Fruit fly (Drosophila melanogaster): ENCODE results near the gene CG17219.

Gene CG17219

DNA sequence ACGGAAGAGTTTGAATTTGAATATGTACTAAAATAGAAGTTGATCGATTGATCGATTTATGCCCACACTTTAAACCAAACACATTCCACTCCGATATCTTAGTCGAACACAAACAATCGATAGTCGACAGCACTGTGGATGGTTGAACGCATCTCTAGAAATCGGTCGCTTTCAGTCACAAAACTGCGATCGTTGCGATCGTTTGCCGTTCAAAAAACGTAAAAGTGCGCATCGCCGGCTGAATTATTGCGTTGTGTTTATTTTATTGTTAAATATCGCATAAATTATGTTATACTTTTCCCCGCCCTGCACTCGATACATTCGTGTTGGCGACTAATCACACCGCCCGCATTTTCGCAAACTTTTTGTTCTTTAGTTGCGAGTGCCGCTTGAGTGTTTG, 29.9 kb upstream of the CG17219 start, which contains the start of gene Ccdc85:
Gene Ccdc85 (plus strand): TSS at position 174 of the 400 bp plus-strand sequence.
- TF ChIP-seq fkh (GFP tag; optimal IDR thresholded peaks at IDR 0.05): no peak
- TF ChIP-seq CG9139 (GFP tag; optimal IDR thresholded peaks at IDR 0.05): no peak
- no peak for TF ChIP-seq eg (GFP tag; IDR thresholded peaks at IDR 0.05)
- no peak for TF ChIP-seq CG7368 (GFP tag; optimal IDR thresholded peaks at IDR 0.05)
- TF ChIP-seq pdm3 (GFP tag; optimal IDR thresholded peaks at IDR 0.05): no peak
- no peak for TF ChIP-seq CG16779 (tag; optimal IDR thresholded peaks at IDR 0.05)
- no peak for TF ChIP-seq achi (GFP tag; optimal IDR thresholded peaks at IDR 0.05)
- TF ChIP-seq cyc (GFP tag; optimal IDR thresholded peaks at IDR 0.05): no peak
- TF ChIP-seq Eip78C (GFP tag): peak; percentile 41
- no peak for TF ChIP-seq CG8319 (GFP tag; optimal IDR thresholded peaks at IDR 0.05)
- TF ChIP-seq CG11294 (GFP tag; IDR thresholded peaks at IDR 0.05): no peak
- peak; percentile 12 for TF ChIP-seq Sox14 (GFP tag; optimal IDR thresholded peaks at IDR 0.05)
- peak; percentile 26 for TF ChIP-seq esn (GFP tag; optimal IDR thresholded peaks at IDR 0.05)
- peak; percentile 4 for TF ChIP-seq CG1621 (tag; optimal IDR thresholded peaks at IDR 0.05)
- no peak for TF ChIP-seq Sox15 (GFP tag; optimal IDR thresholded peaks at IDR 0.05)
- TF ChIP-seq ss (GFP tag; optimal IDR thresholded peaks at IDR 0.05): no peak
- no peak for TF ChIP-seq svp (GFP tag)
- TF ChIP-seq CG6854 (GFP tag; optimal IDR thresholded peaks at IDR 0.05): no peak
- TF ChIP-seq CG6163 (GFP tag; IDR thresholded peaks at IDR 0.05): 0 out of 3 replicates have a peak, but pooled peaks have one; percentile 7
- no peak for TF ChIP-seq Hr39 (GFP tag; optimal IDR thresholded peaks at IDR 0.05)

dm6 chr2L:2999609-3000008, 29.4 kb upstream of the CG17219 start:
- TF ChIP-seq fd85E (GFP tag; optimal IDR thresholded peaks at IDR 0.05) (no peak), fkh (GFP tag; optimal IDR thresholded peaks at IDR 0.05) (peak; percentile 69), eg (GFP tag; IDR thresholded peaks at IDR 0.05) (0 out of 3 replicates have a peak, but pooled peaks have one; percentile 9), Eip78C (GFP tag) (peak; percentile 38), acj6 (GFP tag; optimal IDR thresholded peaks at IDR 0.05) (no peak), Eip75B (GFP tag; optimal IDR thresholded peaks at IDR 0.05) (no peak), Lpt (GFP tag; optimal IDR thresholded peaks at IDR 0.05) (no peak)

dm6 chr2L:3000517-3000934, 28.5 kb upstream of the CG17219 start:
- TF ChIP-seq Eip75B (GFP tag; optimal IDR thresholded peaks at IDR 0.05) (no peak), CG7368 (GFP tag; optimal IDR thresholded peaks at IDR 0.05) (no peak), CG34406 (GFP tag; optimal IDR thresholded peaks at IDR 0.05) (no peak), CG15336 (GFP tag; IDR thresholded peaks at IDR 0.05) (no peak), eg (GFP tag; IDR thresholded peaks at IDR 0.05) (no peak), Ets21C (GFP tag; optimal IDR thresholded peaks at IDR 0.05) (no peak), Sox14 (GFP tag; optimal IDR thresholded peaks at IDR 0.05) (no peak), Smox (GFP tag; optimal IDR thresholded peaks at IDR 0.05) (no peak), CG6854 (GFP tag; optimal IDR thresholded peaks at IDR 0.05) (no peak), CG3919 (GFP tag; optimal IDR thresholded peaks at IDR 0.05) (no peak), CG1621 (tag; optimal IDR thresholded peaks at IDR 0.05) (no peak), Sox15 (GFP tag; optimal IDR thresholded peaks at IDR 0.05) (no peak), salr (GFP tag; optimal IDR thresholded peaks at IDR 0.05) (no peak), Sox102F (GFP tag; optimal IDR thresholded peaks at IDR 0.05) (no peak), CG10669 (GFP tag; optimal IDR thresholded peaks at IDR 0.05) (no peak), CG4318 (GFP tag; optimal IDR thresholded peaks at IDR 0.05) (no peak)

dm6 chr2L:3001953-3002352, 27.1 kb upstream of the CG17219 start:
- TF ChIP-seq CG6276 (GFP tag; optimal IDR thresholded peaks at IDR 0.05): peak; percentile 63
- TF ChIP-seq CG7368 (GFP tag; optimal IDR thresholded peaks at IDR 0.05): no peak
- TF ChIP-seq CG11294 (GFP tag; IDR thresholded peaks at IDR 0.05): no peak
- peak; percentile 20 for TF ChIP-seq CG4318 (GFP tag; optimal IDR thresholded peaks at IDR 0.05)
- no peak for TF ChIP-seq fd85E (GFP tag; optimal IDR thresholded peaks at IDR 0.05)
- TF ChIP-seq Hr38 (GFP tag; optimal IDR thresholded peaks at IDR 0.05): no peak
- TF ChIP-seq CG3919 (GFP tag; optimal IDR thresholded peaks at IDR 0.05): no peak
- TF ChIP-seq CG15336 (GFP tag; IDR thresholded peaks at IDR 0.05): peak; percentile 69
- TF ChIP-seq CG32006 (GFP tag; optimal IDR thresholded peaks at IDR 0.05): peak; percentile 72
- TF ChIP-seq Sox14 (GFP tag; optimal IDR thresholded peaks at IDR 0.05): no peak
- peak; percentile 17 for TF ChIP-seq pdm3 (GFP tag; optimal IDR thresholded peaks at IDR 0.05)
- TF ChIP-seq Lpt (GFP tag; optimal IDR thresholded peaks at IDR 0.05): peak; percentile 54
- peak in 1 of 2 experiments; percentile 36 for TF ChIP-seq salr (GFP tag; optimal IDR thresholded peaks at IDR 0.05)
- peak; percentile 70 for TF ChIP-seq CG8119 (GFP tag; IDR thresholded peaks at IDR 0.05)
- TF ChIP-seq Hr4 (GFP tag; optimal IDR thresholded peaks at IDR 0.05): peak; percentile 36
- TF ChIP-seq esn (GFP tag; optimal IDR thresholded peaks at IDR 0.05): no peak
- peak; percentile 58; the same call in 2 of the 3 replicates for TF ChIP-seq eg (GFP tag; IDR thresholded peaks at IDR 0.05)
- no peak for TF ChIP-seq Met (GFP tag; optimal IDR thresholded peaks at IDR 0.05)
- no peak for TF ChIP-seq Gug (GFP tag; IDR thresholded peaks at IDR 0.05)
- peak; percentile 29 for TF ChIP-seq OdsH (GFP tag; optimal IDR thresholded peaks at IDR 0.05)
- no peak for TF ChIP-seq dsx (GFP tag; optimal IDR thresholded peaks at IDR 0.05; ENCODE audit: poor library complexity, severe bottlenecking)
- TF ChIP-seq Eip78C (GFP tag): peak; percentile 79
- TF ChIP-seq CG6854 (GFP tag; optimal IDR thresholded peaks at IDR 0.05): no peak
- peak; percentile 59; the same call in 2 of the 3 replicates for TF ChIP-seq CG6163 (GFP tag; IDR thresholded peaks at IDR 0.05)
- TF ChIP-seq Blimp-1 (GFP tag; optimal IDR thresholded peaks at IDR 0.05): no peak
- TF ChIP-seq vri (GFP tag; optimal IDR thresholded peaks at IDR 0.05): no peak
- TF ChIP-seq achi (GFP tag; optimal IDR thresholded peaks at IDR 0.05): peak; percentile 1
